Fruit fly (Drosophila melanogaster): ENCODE measurements around the gene CG7330.
A peak's percentile ranks its signal among the peaks of the same experiment; 100 is the strongest.

CG7330 gene

dm6 chr3L:18144620-18145019, 4.1 kb upstream of the CG7330 start (continued):
- TF ChIP-seq CG10147 (GFP tag; optimal IDR thresholded peaks at IDR 0.05) = no peak
- no peak for TF ChIP-seq CG4328 (GFP tag; optimal IDR thresholded peaks at IDR 0.05)
- TF ChIP-seq CG34376 (GFP tag; optimal IDR thresholded peaks at IDR 0.05) = no peak
- no peak for TF ChIP-seq CG6272 (GFP tag; IDR thresholded peaks at IDR 0.05)
- TF ChIP-seq disco-r (GFP tag; optimal IDR thresholded peaks at IDR 0.05) = no peak
- no peak for TF ChIP-seq CG2202 (tag; optimal IDR thresholded peaks at IDR 0.05)
- peak; percentile 11 for TF ChIP-seq unpg (GFP tag; optimal IDR thresholded peaks at IDR 0.05)
- no peak for TF ChIP-seq CTCF (GFP tag; optimal IDR thresholded peaks at IDR 0.05)
- no peak for TF ChIP-seq CG8290 (GFP tag; optimal IDR thresholded peaks at IDR 0.05)
- peak in 1 of 2 experiments; percentile 48 for TF ChIP-seq CG8290 (tag; optimal IDR thresholded peaks at IDR 0.05)
- no peak for TF ChIP-seq klu (GFP tag; IDR thresholded peaks at IDR 0.05)
- no peak for TF ChIP-seq sens-2 (GFP tag; IDR thresholded peaks at IDR 0.05)
- peak; percentile 28 for TF ChIP-seq CG13296 (GFP tag; optimal IDR thresholded peaks at IDR 0.05)
- no peak for TF ChIP-seq run (tag; optimal IDR thresholded peaks at IDR 0.05)
- no peak for TF ChIP-seq CG16863 (GFP tag; optimal IDR thresholded peaks at IDR 0.05)
- TF ChIP-seq CkIIα-i1 (GFP tag; IDR thresholded peaks at IDR 0.05) = no peak
- no peak for TF ChIP-seq CG17802 (tag; optimal IDR thresholded peaks at IDR 0.05)
- no peak for TF ChIP-seq Fer2 (tag; optimal IDR thresholded peaks at IDR 0.05)
- TF ChIP-seq nom (GFP tag; optimal IDR thresholded peaks at IDR 0.05) = no peak
- no peak for TF ChIP-seq ato (GFP tag; IDR thresholded peaks at IDR 0.05; ENCODE audit: partially characterized antibody)
- no peak for TF ChIP-seq sim (GFP tag; IDR thresholded peaks at IDR 0.05)
- no peak for TF ChIP-seq CG3847 (GFP tag; IDR thresholded peaks at IDR 0.05)
- TF ChIP-seq nau (GFP tag; optimal IDR thresholded peaks at IDR 0.05) = peak; percentile 8
- no peak for TF ChIP-seq gcm (GFP tag; optimal IDR thresholded peaks at IDR 0.05)
- TF ChIP-seq Scr (GFP tag; IDR thresholded peaks at IDR 0.05; ENCODE audit: partially characterized antibody) = no peak
- TF ChIP-seq Mes4 (GFP tag; optimal IDR thresholded peaks at IDR 0.05) = no peak
- TF ChIP-seq fd102C (GFP tag; optimal IDR thresholded peaks at IDR 0.05) = no peak
- no peak for TF ChIP-seq chn (GFP tag; optimal IDR thresholded peaks at IDR 0.05)
- TF ChIP-seq CG30431 (GFP tag; optimal IDR thresholded peaks at IDR 0.05) = no peak
- no peak for TF ChIP-seq lilli (GFP tag; optimal IDR thresholded peaks at IDR 0.05)
- peak; percentile 77; the same call in 1 of the 4 replicates for TF ChIP-seq chinmo (GFP tag; IDR thresholded peaks at IDR 0.05; ENCODE audit: partially characterized antibody)
- no peak for TF ChIP-seq Oli (tag; optimal IDR thresholded peaks at IDR 0.05)
- no peak for TF ChIP-seq CG31441 (GFP tag; IDR thresholded peaks at IDR 0.05)
- TF ChIP-seq CG11504 (tag; optimal IDR thresholded peaks at IDR 0.05) = no peak
- TF ChIP-seq stwl (tag; optimal IDR thresholded peaks at IDR 0.05) = no peak
- TF ChIP-seq CG15601 (tag; optimal IDR thresholded peaks at IDR 0.05) = no peak
- no peak for TF ChIP-seq ac (GFP tag; optimal IDR thresholded peaks at IDR 0.05)
- TF ChIP-seq CoRest (tag; optimal IDR thresholded peaks at IDR 0.05) = no peak
- TF ChIP-seq CG5180 (GFP tag; optimal IDR thresholded peaks at IDR 0.05) = no peak
- TF ChIP-seq NK7.1 (GFP tag; optimal IDR thresholded peaks at IDR 0.05) = no peak
- TF ChIP-seq Hsf (GFP tag; optimal IDR thresholded peaks at IDR 0.05) = no peak
- peak; percentile 54 for TF ChIP-seq sens (GFP tag)
- no peak for TF ChIP-seq nmo (GFP tag; optimal IDR thresholded peaks at IDR 0.05)
- peak; percentile 67 for TF ChIP-seq Med (GFP tag)
- TF ChIP-seq CG6683 (GFP tag; optimal IDR thresholded peaks at IDR 0.05) = no peak
- TF ChIP-seq eyg (GFP tag; optimal IDR thresholded peaks at IDR 0.05) = no peak
- no peak for TF ChIP-seq tll (GFP tag; optimal IDR thresholded peaks at IDR 0.05)
- no peak for TF ChIP-seq CG8089 (GFP tag; optimal IDR thresholded peaks at IDR 0.05)
- TF ChIP-seq phol (tag; optimal IDR thresholded peaks at IDR 0.05) = no peak
- TF ChIP-seq Max (GFP tag; optimal IDR thresholded peaks at IDR 0.05) = no peak
- TF ChIP-seq slp2 (GFP tag; optimal IDR thresholded peaks at IDR 0.05) = no peak
- peak; percentile 30 for TF ChIP-seq CG2875 (GFP tag; optimal IDR thresholded peaks at IDR 0.05)

Measured in whole organism, embryonic.